Worm (Caenorhabditis elegans) whole organism, L3 larva: Measurements from ENCODE around the gene C01G10.5.

ENCODE experiments used
- elt-1 ChIP-seq: fragments of 150-350 bp; optimal IDR thresholded peaks from 2 replicates; lab custom pipeline; 2014; ENCODE audit warnings: missing biosample characterization, missing genetic modification characterization
- lin-39 ChIP-seq: fragments of 150-350 bp; optimal IDR thresholded peaks from 2 replicates; lab custom pipeline; 2018; ENCODE audit warnings: missing biosample characterization, missing genetic modification reagents, missing genetic modification characterization
- lsy-12 ChIP-seq: sonication (generic microtip); optimal IDR thresholded peaks from 2 replicates; lab custom pipeline; 2016; ENCODE audit warnings: mild to moderate bottlenecking, missing genetic modification characterization, missing compliant biosample characterization
- nhr-11 ChIP-seq: fragments of 150-350 bp; optimal IDR thresholded peaks from 2 replicates; lab custom pipeline; 2014; ENCODE audit warnings: missing biosample characterization, missing genetic modification characterization
- zag-1 ChIP-seq: fragments of 150-350 bp; optimal IDR thresholded peaks from 2 replicates; lab custom pipeline; 2014; ENCODE audit warnings: missing biosample characterization, missing genetic modification characterization

ce11 chrV:15088613-15089012 lies 725 bp downstream of the C01G10.5 start, which contains the start of gene C01G10.18:
- TF ChIP-seq nhr-11 (tag; lab: Kevin White, UChicago) (no peak), zag-1 (tag; lab: Kevin White, UChicago) (no peak), elt-1 (tag; lab: Kevin White, UChicago) (no peak), lsy-12 (tag; lab: Kevin White, UChicago) (no peak), lin-39 (tag; lab: Kevin White, UChicago) (no peak)
